Worm (Caenorhabditis elegans) whole organism, young adult: ENCODE data around the gene R09F10.5.

Experiments used
- ets-4 ChIP-seq: fragments of 200-800 bp; sonication (Bioruptor generic); optimal IDR thresholded peaks from 2 replicates; lab custom pipeline; 2018; ENCODE audit warnings: mild to moderate bottlenecking, missing genetic modification characterization, missing compliant biosample characterization
- nhr-179 ChIP-seq: sonication (generic microtip); optimal IDR thresholded peaks from 2 replicates; lab custom pipeline; 2016; ENCODE audit warnings: mild to moderate bottlenecking, missing genetic modification characterization, missing compliant biosample characterization

DNA sequence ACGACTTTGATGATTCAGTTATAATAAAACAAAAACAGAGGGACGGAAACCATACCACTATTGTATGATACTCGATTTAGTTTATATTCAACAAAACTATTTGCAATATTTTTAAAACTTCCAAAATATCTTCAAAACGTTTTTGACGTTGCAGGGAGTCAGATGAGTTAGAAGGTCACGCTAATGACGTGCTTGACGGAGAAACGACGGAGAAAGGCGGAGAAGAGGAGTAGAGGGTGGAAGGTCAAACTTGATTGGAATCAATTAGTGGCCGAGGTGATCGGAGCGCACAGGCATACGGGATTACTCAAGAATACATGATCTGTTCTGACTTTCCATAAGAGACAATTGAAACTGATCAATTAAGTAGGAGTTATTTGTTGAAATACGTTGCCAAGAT is 4.7 kb downstream of the R09F10.5 start:
- TF ChIP-seq nhr-179: no peak
- no peak for TF ChIP-seq ets-4
